Worm (Caenorhabditis elegans) whole organism, young adult: ENCODE results near the gene mdf-2.
"Not testable (repeated sequence)": the region's sequence is repeated elsewhere in the genome, so short reads cannot be mapped to it uniquely, and the experiment has no call there.

ENCODE experiments used
- D2030.7 ChIP-seq: fragments of 200-800 bp; sonication (Bioruptor generic); IDR thresholded peaks from 2 replicates; pipeline ENCODE4 v1.3.6; 2022; ENCODE audit warnings: missing genetic modification reagents, missing genetic modification characterization, missing compliant biosample characterization
- F23B12.7 ChIP-seq: sonication (generic microtip); optimal IDR thresholded peaks from 2 replicates; lab custom pipeline; 2017; ENCODE audit warnings: missing genetic modification characterization, mild to moderate bottlenecking, missing compliant biosample characterization, antibody characterized with exemption, moderate library complexity; ENCODE audit not compliant: insufficient read depth
- F33H1.4 ChIP-seq: fragments of 200-800 bp; sonication (Bioruptor generic); IDR thresholded peaks from 2 replicates; pipeline ENCODE4 v1.3.6; 2022; ENCODE audit warnings: missing genetic modification reagents, missing genetic modification characterization, missing compliant biosample characterization
- F39B2.1 ChIP-seq: fragments of 200-800 bp; sonication (Bioruptor generic); IDR thresholded peaks from 2 replicates; pipeline ENCODE4 v1.3.6; 2022; ENCODE audit warnings: missing genetic modification reagents, missing genetic modification characterization, missing compliant biosample characterization
- F57C9.4 ChIP-seq: sonication (generic microtip); optimal IDR thresholded peaks from 2 replicates; lab custom pipeline; 2017; ENCODE audit warnings: mild to moderate bottlenecking, missing genetic modification characterization, missing compliant biosample characterization
- K12H6.12 ChIP-seq: fragments of 200-800 bp; sonication (Bioruptor generic); optimal IDR thresholded peaks from 2 replicates; lab custom pipeline; 2018; ENCODE audit warnings: mild to moderate bottlenecking, missing genetic modification characterization, missing compliant biosample characterization
- Y56A3A.18 ChIP-seq: fragments of 200-800 bp; sonication (Bioruptor generic); IDR thresholded peaks from 2 replicates; pipeline ENCODE4 v1.3.6; 2022; ENCODE audit warnings: missing genetic modification reagents, missing genetic modification characterization, missing compliant biosample characterization
- atf-7 ChIP-seq: sonication (generic microtip); optimal IDR thresholded peaks from 2 replicates; lab custom pipeline; 2017; ENCODE audit warnings: mild to moderate bottlenecking, missing genetic modification characterization, missing compliant biosample characterization
- attf-3 ChIP-seq: fragments of 200-800 bp; sonication (Bioruptor generic); conservative IDR thresholded peaks from 2 replicates; pipeline ENCODE4 v1.3.6; 2022; ENCODE audit warnings: missing genetic modification reagents, missing genetic modification characterization, missing compliant biosample characterization
- cebp-2 ChIP-seq: fragments of 200-800 bp; sonication (Bioruptor generic); IDR thresholded peaks from 2 replicates; pipeline ENCODE4 v1.3.6; 2022; ENCODE audit warnings: missing genetic modification characterization, missing compliant biosample characterization
- ceh-100 ChIP-seq: fragments of 200-800 bp; sonication (Bioruptor generic); IDR thresholded peaks from 2 replicates; pipeline ENCODE4 v1.3.6; 2022; ENCODE audit warnings: missing genetic modification reagents, missing genetic modification characterization, missing compliant biosample characterization
- ceh-40 ChIP-seq: fragments of 200-800 bp; sonication (Bioruptor generic); IDR thresholded peaks from 2 replicates; pipeline ENCODE4 v1.3.6; 2022; ENCODE audit warnings: missing genetic modification characterization, missing compliant biosample characterization
- dox-1 ChIP-seq: fragments of 200-800 bp; sonication (Bioruptor generic); IDR thresholded peaks from 2 replicates; pipeline ENCODE4 v1.3.6; 2022; ENCODE audit warnings: missing genetic modification reagents, missing genetic modification characterization, missing compliant biosample characterization
- dpl-1 ChIP-seq: fragments of 150-350 bp; optimal IDR thresholded peaks from 2 replicates; lab custom pipeline; 2014; ENCODE audit warnings: missing biosample characterization, missing genetic modification reagents, missing genetic modification characterization
- efl-1 ChIP-seq: fragments of 150-350 bp; optimal IDR thresholded peaks from 2 replicates; lab custom pipeline; 2014; ENCODE audit warnings: missing biosample characterization, missing genetic modification reagents, missing genetic modification characterization
- egrh-3 ChIP-seq: fragments of 200-800 bp; sonication (Bioruptor generic); IDR thresholded peaks from 2 replicates; pipeline ENCODE4 v1.3.6; 2022; ENCODE audit warnings: missing genetic modification reagents, missing genetic modification characterization, missing compliant biosample characterization
- him-1 ChIP-seq: sonication (generic microtip); optimal IDR thresholded peaks from 2 replicates; lab custom pipeline; 2016; ENCODE audit warnings: missing genotype, missing genetic modification reagents, missing genetic modification characterization, missing compliant biosample characterization
- hsf-1 ChIP-seq: fragments of 200-800 bp; sonication (Bioruptor generic); IDR thresholded peaks from 2 replicates; pipeline ENCODE4 v1.3.6; 2022; ENCODE audit warnings: missing genetic modification reagents, missing genetic modification characterization, missing compliant biosample characterization
- lin-26 ChIP-seq: fragments of 200-800 bp; sonication (Bioruptor generic); IDR thresholded peaks from 2 replicates; pipeline ENCODE4 v1.3.6; 2022; ENCODE audit warnings: missing genetic modification reagents, missing genetic modification characterization, missing compliant biosample characterization
- lin-35 ChIP-seq, 3 experiments: fragments of 150-350 bp in 2 of 3; sonication (generic microtip) in 1 of 3; optimal IDR thresholded peaks; 2 replicates each; lab custom pipeline; 2014 to 2018; ENCODE audit warnings: missing biosample characterization in 3 of 3, missing genetic modification characterization in 3 of 3, missing genetic modification reagents in 3 of 3
- lin-54 ChIP-seq: fragments of 200-800 bp; sonication (Bioruptor generic); optimal IDR thresholded peaks from 2 replicates; lab custom pipeline; 2018; ENCODE audit warnings: mild to moderate bottlenecking, missing genetic modification characterization, missing compliant biosample characterization
- lsl-1 ChIP-seq: fragments of 200-800 bp; sonication (Bioruptor generic); optimal IDR thresholded peaks from 2 replicates; lab custom pipeline; 2018; ENCODE audit warnings: mild to moderate bottlenecking, missing genetic modification characterization, moderate library complexity, missing compliant biosample characterization
- madf-6 ChIP-seq: fragments of 200-800 bp; sonication (Bioruptor generic); IDR thresholded peaks from 2 replicates; pipeline ENCODE4 v1.3.6; 2022; ENCODE audit warnings: missing genetic modification reagents, missing genetic modification characterization, missing compliant biosample characterization
- madf-8 ChIP-seq: fragments of 200-800 bp; sonication (Bioruptor generic); conservative IDR thresholded peaks from 2 replicates; pipeline ENCODE4 v1.3.6; 2022; ENCODE audit warnings: missing genetic modification reagents, missing genetic modification characterization, missing compliant biosample characterization
- nfyb-1 ChIP-seq: fragments of 200-800 bp; sonication (Bioruptor generic); IDR thresholded peaks from 2 replicates; pipeline ENCODE4 v1.3.6; 2022; ENCODE audit warnings: missing genetic modification reagents, missing genetic modification characterization, missing compliant biosample characterization
- nhr-27 ChIP-seq: fragments of 200-800 bp; sonication (Bioruptor generic); optimal IDR thresholded peaks from 2 replicates; lab custom pipeline; 2018; ENCODE audit warnings: mild to moderate bottlenecking, missing genetic modification characterization, moderate library complexity, missing compliant biosample characterization
- snpc-4 ChIP-seq, 5 experiments: fragments of 150-350 bp in 1 of 5; sonication (generic microtip) in 4 of 5; optimal IDR thresholded peaks; 2 replicates each; lab custom pipeline; 2014 to 2018; ENCODE audit warnings: missing genetic modification characterization in 5 of 5, missing biosample characterization in 3 of 5, antibody characterized with exemption in 2 of 5, mild to moderate bottlenecking in 2 of 5, missing compliant biosample characterization in 2 of 5, missing genotype in 2 of 5, moderate library complexity in 2 of 5, missing genetic modification reagents in 1 of 5
- tbp1 ChIP-seq: fragments of 200-800 bp; sonication (Bioruptor generic); optimal IDR thresholded peaks from 2 replicates; lab custom pipeline; 2018; ENCODE audit warnings: mild to moderate bottlenecking, missing genetic modification characterization, missing compliant biosample characterization
- xnd-1 ChIP-seq: sonication (generic microtip); optimal IDR thresholded peaks from 2 replicates; lab custom pipeline; 2016; ENCODE audit warnings: missing genotype, missing genetic modification reagents, missing genetic modification characterization, missing compliant biosample characterization
- ztf-18 ChIP-seq: sonication (generic microtip); optimal IDR thresholded peaks from 2 replicates; lab custom pipeline; 2016; ENCODE audit warnings: missing genotype, mild to moderate bottlenecking, missing genetic modification characterization, missing compliant biosample characterization
- ztf-25 ChIP-seq: fragments of 200-800 bp; sonication (Bioruptor generic); IDR thresholded peaks from 2 replicates; pipeline ENCODE4 v1.3.6; 2022; ENCODE audit warnings: missing genetic modification reagents, missing genetic modification characterization, missing compliant biosample characterization
- ztf-28 ChIP-seq: fragments of 200-800 bp; sonication (Bioruptor generic); IDR thresholded peaks from 2 replicates; pipeline ENCODE4 v1.3.6; 2022; ENCODE audit warnings: missing genetic modification reagents, missing genetic modification characterization, missing compliant biosample characterization
- ztf-6 ChIP-seq: fragments of 200-800 bp; sonication (Bioruptor generic); IDR thresholded peaks from 2 replicates; pipeline ENCODE4 v1.3.6; 2022; ENCODE audit warnings: missing genetic modification reagents, missing genetic modification characterization, missing compliant biosample characterization

Gene mdf-2

DNA sequence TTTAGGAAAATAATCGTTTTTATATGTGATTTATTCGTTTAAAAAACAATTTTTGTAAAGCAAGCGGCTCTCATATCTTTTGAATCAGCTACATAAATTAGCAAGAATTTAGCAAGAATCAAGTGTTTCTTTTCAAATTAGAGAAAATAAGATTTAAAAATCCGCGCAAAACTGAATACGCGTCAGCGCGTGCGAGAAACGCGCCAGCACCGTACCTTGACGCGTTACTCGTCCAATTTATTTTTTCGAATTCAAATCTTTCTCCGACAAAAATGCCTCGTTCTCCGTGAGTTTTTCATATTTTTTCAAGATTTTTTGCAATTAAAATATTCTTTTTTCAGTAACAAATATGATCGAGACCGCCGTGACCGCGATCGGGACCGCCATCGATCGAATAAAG lies 35.4 kb upstream of the mdf-2 start, which contains the start of gene Y94H6A.3 (continued):
- TF ChIP-seq F23B12.7 (tag; lab: Kevin White, UChicago) (peak; percentile 23), dpl-1 (GFP tag; lab: Kevin White, UChicago) (peak; percentile 88), lin-26 (no peak), ceh-40 (GFP tag; lab: Robert Waterston, UW) (no peak), K12H6.12 (peak; percentile 14), F39B2.1 (GFP tag; lab: Robert Waterston, UW) (no peak), F57C9.4 (tag; lab: Kevin White, UChicago) (no peak), cebp-2 (no peak), tbp1 (GFP tag; lab: Kevin White, UChicago) (peak; percentile 59), lsl-1 (peak; percentile 66), Y56A3A.18 (GFP tag; lab: Robert Waterston, UW) (peak; percentile 76; the same call in 1 of the 2 replicates), snpc-4 (GFP tag; optimal IDR thresholded peaks at IDR 0.05; lab: Kevin White, UChicago) (no peak), snpc-4 (tag; optimal IDR thresholded peaks at IDR 0.05; lab: Kevin White, UChicago) (peak in 3 of 4 experiments; percentile 27 to 50 (median 41)), dox-1 (GFP tag; lab: Robert Waterston, UW) (peak; percentile 81), him-1 (tag; lab: Kevin White, UChicago) (peak; percentile 3), nhr-27 (tag; lab: Kevin White, UChicago) (no peak), ztf-25 (no peak), egrh-3 (no peak), hsf-1 (GFP tag; lab: Robert Waterston, UW) (peak; percentile 47; the same call in 1 of the 2 replicates), atf-7 (tag; lab: Kevin White, UChicago) (peak; percentile 17), nfyb-1 (peak; percentile 78)

DNA sequence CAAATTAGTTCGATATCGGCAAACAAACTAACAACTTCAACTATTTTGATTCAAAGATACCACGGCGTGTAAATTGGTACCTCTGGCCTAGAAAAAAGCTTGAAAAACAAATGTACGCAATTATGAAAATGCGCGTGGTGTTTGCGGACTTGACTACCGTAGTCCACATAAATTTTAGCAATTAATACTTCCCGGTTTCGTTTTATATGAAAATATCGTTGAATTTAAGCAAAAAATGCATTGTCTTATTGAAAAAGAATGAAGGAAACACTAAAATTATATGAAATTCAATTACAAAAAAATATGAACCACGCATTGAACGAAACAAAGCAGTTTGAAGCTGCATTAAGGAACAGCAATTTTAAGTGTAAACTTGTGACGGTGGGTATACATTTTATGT lies 34.0 kb upstream of the mdf-2 start, which contains the start of gene gpx-4:
Gene gpx-4, minus strand, starts transcription at position 101 of the 400 bp plus-strand sequence.
- not testable (repeated sequence) for TF ChIP-seq cebp-2; ceh-100 (GFP tag; lab: Robert Waterston, UW); ztf-25

DNA sequence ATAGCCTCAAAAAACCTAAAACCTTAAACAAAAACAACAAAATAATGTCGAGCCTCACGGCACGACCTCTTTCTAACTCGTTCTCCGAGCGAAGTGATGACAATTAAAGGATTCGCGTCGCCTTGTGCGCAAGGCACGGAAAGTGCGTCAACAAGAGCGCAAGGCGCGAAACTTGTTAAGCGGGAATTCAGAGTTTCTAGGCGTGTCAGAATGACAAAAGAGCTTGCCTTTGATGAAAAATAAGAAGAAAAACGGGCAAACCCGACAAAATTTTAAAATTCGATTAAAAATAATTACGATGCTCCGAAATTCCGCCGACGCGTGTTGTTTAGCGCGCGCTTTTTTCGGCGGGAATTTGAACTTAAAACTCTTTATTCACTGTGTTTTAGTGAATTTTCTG lies 30.4 kb upstream of the mdf-2 start:
- peak; percentile 55; the same call in 1 of the 2 replicates for TF ChIP-seq hsf-1 (GFP tag; lab: Robert Waterston, UW)
- TF ChIP-seq xnd-1 (tag; lab: Kevin White, UChicago): peak; percentile 35
- TF ChIP-seq madf-6 (GFP tag; lab: Robert Waterston, UW): peak; percentile 71
- TF ChIP-seq ztf-28 (GFP tag; lab: Robert Waterston, UW): 0 out of 2 replicates have a peak, but pooled peaks have one; percentile 22
- TF ChIP-seq D2030.7 (GFP tag; lab: Robert Waterston, UW): 0 out of 2 replicates have a peak, but pooled peaks have one; percentile 18
- peak; percentile 46 for TF ChIP-seq F33H1.4
- peak; percentile 19; the same call in 1 of the 2 replicates for TF ChIP-seq dox-1 (GFP tag; lab: Robert Waterston, UW)
- TF ChIP-seq madf-8: peak; percentile 63
- peak; percentile 89 for TF ChIP-seq ztf-18 (tag; lab: Kevin White, UChicago)
- TF ChIP-seq attf-3: peak; percentile 77

DNA sequence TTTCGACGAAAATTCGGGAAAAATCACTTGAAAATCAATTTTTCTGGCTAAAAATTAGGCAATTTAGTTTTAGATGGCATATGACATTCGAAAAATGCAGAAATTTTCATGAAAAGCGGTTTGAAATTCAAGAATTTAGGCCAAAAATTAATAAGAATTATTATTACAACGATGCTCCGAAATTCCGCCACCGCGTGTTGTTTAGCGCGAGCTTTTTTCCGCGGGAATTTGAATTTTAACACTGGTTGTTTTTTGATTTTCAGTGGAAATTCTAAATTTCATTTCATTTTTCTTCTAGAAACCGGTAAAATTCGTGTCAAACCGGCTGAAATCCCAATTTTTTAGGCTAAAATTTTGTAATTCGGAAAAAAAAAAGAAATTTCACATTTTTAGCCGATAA lies 29.7 kb upstream of the mdf-2 start:
- peak; percentile 6 for TF ChIP-seq efl-1
- peak in 1 of 3 experiments; percentile 40 for TF ChIP-seq lin-35 (GFP tag; optimal IDR thresholded peaks at IDR 0.05; lab: Kevin White, UChicago)
- TF ChIP-seq Y56A3A.18 (GFP tag; lab: Robert Waterston, UW): no peak
- TF ChIP-seq attf-3: peak; percentile 93
- no peak for TF ChIP-seq ztf-6 (GFP tag; lab: Robert Waterston, UW)
- peak; percentile 52 for TF ChIP-seq lin-54
